Fruit fly (Drosophila melanogaster) whole organism, embryonic: ENCODE results near the gene Pstk.
A peak's percentile ranks its signal among the peaks of the same experiment; 100 is the strongest.

Source experiments
- Bgb ChIP-seq: fragments of 200-800 bp; sonication (Bioruptor generic); IDR thresholded peaks from 2 replicates; pipeline ENCODE4 v1.3.6; 2022; ENCODE audit warnings: missing biosample characterization, missing genetic modification characterization; ENCODE audit not compliant: partially characterized antibody
- CG10979 ChIP-seq: fragments of 200-800 bp; sonication (Bioruptor generic); optimal IDR thresholded peaks from 2 replicates; lab custom pipeline; 2018; ENCODE audit warnings: missing biosample characterization, mild to moderate bottlenecking, missing genetic modification characterization, moderate library complexity
- CG11504 ChIP-seq: fragments of 200-800 bp; sonication (Bioruptor generic); optimal IDR thresholded peaks from 3 replicates; lab custom pipeline; 2019; ENCODE audit warnings: missing biosample characterization, mild to moderate bottlenecking, missing genetic modification characterization, moderate library complexity
- CG12219 ChIP-seq: fragments of 200-800 bp; sonication (Bioruptor generic); optimal IDR thresholded peaks from 3 replicates; lab custom pipeline; 2018; ENCODE audit warnings: missing biosample characterization, mild to moderate bottlenecking, missing genetic modification characterization
- CG1233 ChIP-seq: fragments of 200-800 bp; sonication (Bioruptor generic); optimal IDR thresholded peaks from 4 replicates; lab custom pipeline; 2018; ENCODE audit warnings: missing biosample characterization, mild to moderate bottlenecking, missing genetic modification characterization
- CG12391 ChIP-seq: fragments of 200-800 bp; sonication (Bioruptor generic); optimal IDR thresholded peaks from 3 replicates; lab custom pipeline; 2018; ENCODE audit warnings: missing biosample characterization, mild to moderate bottlenecking, missing genetic modification characterization, moderate library complexity
- CG12659 ChIP-seq: fragments of 200-800 bp; sonication (Bioruptor generic); optimal IDR thresholded peaks from 3 replicates; lab custom pipeline; 2017; ENCODE audit warnings: mild to moderate bottlenecking, missing biosample characterization, missing genetic modification reagents, missing genetic modification characterization
- CG13624 ChIP-seq: fragments of 200-800 bp; sonication (Bioruptor generic); optimal IDR thresholded peaks from 2 replicates; lab custom pipeline; 2016; ENCODE audit warnings: missing biosample characterization, missing genetic modification characterization
- CG17829 ChIP-seq: fragments of 200-800 bp; optimal IDR thresholded peaks from 2 replicates; lab custom pipeline; 2019; ENCODE audit warnings: missing biosample characterization, mild to moderate bottlenecking, missing genetic modification characterization, moderate library complexity
- CG18262 ChIP-seq: fragments of 200-800 bp; optimal IDR thresholded peaks from 3 replicates; lab custom pipeline; 2019; ENCODE audit warnings: missing biosample characterization, mild to moderate bottlenecking, missing genetic modification characterization, moderate library complexity
- CG2120 ChIP-seq: fragments of 200-800 bp; sonication (Bioruptor generic); optimal IDR thresholded peaks from 3 replicates; lab custom pipeline; 2016; ENCODE audit warnings: missing biosample characterization, missing genetic modification characterization
- CG2199 ChIP-seq: fragments of 200-800 bp; sonication (Bioruptor generic); IDR thresholded peaks from 3 replicates; pipeline ENCODE4 v1.3.6; 2022; ENCODE audit warnings: missing biosample characterization, missing genetic modification characterization
- CG30431 ChIP-seq: fragments of 200-800 bp; sonication (Bioruptor generic); optimal IDR thresholded peaks from 2 replicates; lab custom pipeline; 2017; ENCODE audit warnings: missing biosample characterization, missing genetic modification characterization
- CG33213 ChIP-seq: fragments of 200-800 bp; sonication (Bioruptor generic); optimal IDR thresholded peaks from 3 replicates; lab custom pipeline; 2016; ENCODE audit warnings: missing biosample characterization, missing genetic modification characterization
- CG3995 ChIP-seq: fragments of 200-800 bp; sonication (Bioruptor generic); optimal IDR thresholded peaks from 3 replicates; lab custom pipeline; 2016; ENCODE audit warnings: missing biosample characterization, missing genetic modification characterization
- CG42726 ChIP-seq: fragments of 200-800 bp; sonication (Bioruptor generic); IDR thresholded peaks from 2 replicates; pipeline ENCODE4 v1.3.6; 2022; ENCODE audit warnings: missing biosample characterization, missing genetic modification characterization; ENCODE audit not compliant: partially characterized antibody
- CG6791 ChIP-seq: fragments of 200-800 bp; sonication (Bioruptor generic); IDR thresholded peaks from 3 replicates; pipeline ENCODE4 v1.3.6; 2022; ENCODE audit warnings: missing biosample characterization, missing genetic modification characterization; ENCODE audit not compliant: partially characterized antibody
- CG7963 ChIP-seq: fragments of 200-800 bp; sonication (Bioruptor generic); IDR thresholded peaks from 3 replicates; pipeline ENCODE4 v1.3.6; 2022; ENCODE audit warnings: missing biosample characterization, missing genetic modification characterization; ENCODE audit not compliant: partially characterized antibody
- CG8765 ChIP-seq: fragments of 200-800 bp; sonication (Bioruptor generic); IDR thresholded peaks from 2 replicates; pipeline ENCODE4 v1.3.6; 2022; ENCODE audit warnings: missing biosample characterization, missing genetic modification characterization
- CG8924 ChIP-seq: fragments of 200-800 bp; optimal IDR thresholded peaks from 3 replicates; lab custom pipeline; 2019; ENCODE audit warnings: missing biosample characterization, mild to moderate bottlenecking, missing genetic modification characterization, moderate library complexity
- CG9797 ChIP-seq: fragments of 200-800 bp; sonication (Bioruptor generic); optimal IDR thresholded peaks from 3 replicates; lab custom pipeline; 2018; ENCODE audit warnings: missing biosample characterization, mild to moderate bottlenecking, missing genetic modification characterization
- CG9876 ChIP-seq: fragments of 200-800 bp; sonication (Bioruptor generic); optimal IDR thresholded peaks from 2 replicates; lab custom pipeline; 2016; ENCODE audit warnings: missing biosample characterization, missing genetic modification characterization
- Dll ChIP-seq: fragments of 200-800 bp; sonication (Bioruptor generic); IDR thresholded peaks from 4 replicates; pipeline ENCODE4 v1.3.6; 2022; ENCODE audit warnings: missing biosample characterization, missing genetic modification characterization; ENCODE audit not compliant: partially characterized antibody
- ERR ChIP-seq: fragments of 200-800 bp; sonication (Bioruptor generic); optimal IDR thresholded peaks from 2 replicates; lab custom pipeline; 2016; ENCODE audit warnings: missing biosample characterization, missing genetic modification characterization
- Gug ChIP-seq: fragments of 200-800 bp; sonication (Bioruptor generic); IDR thresholded peaks from 4 replicates; pipeline ENCODE4 v1.3.6; 2022; ENCODE audit warnings: missing biosample characterization, missing genetic modification characterization
- HLH4C ChIP-seq: fragments of 200-800 bp; sonication (Bioruptor generic); IDR thresholded peaks from 3 replicates; pipeline ENCODE4 v1.3.6; 2022; ENCODE audit warnings: missing biosample characterization, missing genetic modification characterization; ENCODE audit not compliant: partially characterized antibody
- Myb ChIP-seq: fragments of 200-800 bp; sonication (Bioruptor generic); optimal IDR thresholded peaks from 2 replicates; lab custom pipeline; 2016; ENCODE audit warnings: missing biosample characterization, missing genetic modification characterization
- Rfx ChIP-seq: fragments of 200-800 bp; sonication (Bioruptor generic); IDR thresholded peaks from 2 replicates; pipeline ENCODE4 v1.3.6; 2022; ENCODE audit warnings: missing biosample characterization, missing genetic modification characterization
- Sin3A ChIP-seq: fragments of >200 bp; optimal IDR thresholded peaks from 2 replicates; lab custom pipeline; 2018
- Xrp1 ChIP-seq: fragments of 200-800 bp; sonication (Bioruptor generic); IDR thresholded peaks from 2 replicates; pipeline ENCODE4 v1.3.6; 2022; ENCODE audit warnings: missing biosample characterization, missing genetic modification characterization
- bbx ChIP-seq: fragments of 200-800 bp; sonication (Bioruptor generic); IDR thresholded peaks from 2 replicates; pipeline ENCODE4 v1.3.6; 2022; ENCODE audit warnings: missing biosample characterization, missing genetic modification characterization; ENCODE audit not compliant: partially characterized antibody
- cg ChIP-seq: fragments of 200-800 bp; sonication (Bioruptor generic); optimal IDR thresholded peaks from 3 replicates; lab custom pipeline; 2019; ENCODE audit warnings: missing biosample characterization, mild to moderate bottlenecking, missing genetic modification characterization, moderate library complexity
- crp ChIP-seq, 2 experiments: fragments of 200-800 bp; sonication (Bioruptor generic); optimal IDR thresholded peaks; 2 replicates in 1 of 2; 3 replicates in 1 of 2; lab custom pipeline; 2017; ENCODE audit warnings: missing biosample characterization in 2 of 2, missing genetic modification characterization in 2 of 2, mild to moderate bottlenecking in 1 of 2, moderate library complexity in 1 of 2
- dan ChIP-seq: fragments of 200-800 bp; sonication (Bioruptor generic); IDR thresholded peaks from 2 replicates; pipeline ENCODE4 v1.3.6; 2022; ENCODE audit warnings: missing biosample characterization, missing genetic modification characterization
- dati ChIP-seq: fragments of 200-800 bp; sonication (Bioruptor generic); IDR thresholded peaks from 2 replicates; pipeline ENCODE4 v1.3.6; 2022; ENCODE audit warnings: missing biosample characterization, missing genetic modification characterization
- dmrt11E ChIP-seq: fragments of 200-800 bp; sonication (Bioruptor generic); optimal IDR thresholded peaks from 3 replicates; lab custom pipeline; 2018; ENCODE audit warnings: missing biosample characterization, mild to moderate bottlenecking, missing genetic modification characterization, moderate library complexity
- fd64A ChIP-seq: fragments of 200-800 bp; sonication (Bioruptor generic); optimal IDR thresholded peaks from 3 replicates; lab custom pipeline; 2018; ENCODE audit warnings: missing biosample characterization, mild to moderate bottlenecking, missing genetic modification characterization
- gro ChIP-seq: fragments of 200-800 bp; sonication (Bioruptor generic); optimal IDR thresholded peaks from 2 replicates; lab custom pipeline; 2016; ENCODE audit warnings: missing biosample characterization, missing genetic modification characterization
- inv ChIP-seq: fragments of 200-800 bp; sonication (Bioruptor generic); IDR thresholded peaks from 2 replicates; pipeline ENCODE4 v1.3.6; 2022; ENCODE audit warnings: missing biosample characterization, missing genetic modification characterization; ENCODE audit not compliant: partially characterized antibody
- kni ChIP-seq: fragments of 200-800 bp; sonication (Bioruptor generic); optimal IDR thresholded peaks from 3 replicates; lab custom pipeline; 2017; ENCODE audit warnings: mild to moderate bottlenecking, missing biosample characterization, missing genetic modification reagents, missing genetic modification characterization
- knrl ChIP-seq: fragments of 200-800 bp; sonication (Bioruptor generic); IDR thresholded peaks from 3 replicates; pipeline ENCODE4 v1.3.6; 2022; ENCODE audit warnings: missing biosample characterization, missing genetic modification characterization; ENCODE audit not compliant: partially characterized antibody
- lilli ChIP-seq: fragments of 200-800 bp; sonication (Bioruptor generic); optimal IDR thresholded peaks from 3 replicates; lab custom pipeline; 2016; ENCODE audit warnings: missing biosample characterization, missing genetic modification characterization
- nerfin-2 ChIP-seq: fragments of 200-800 bp; sonication (Bioruptor generic); IDR thresholded peaks from 2 replicates; pipeline ENCODE4 v1.3.6; 2022; ENCODE audit warnings: missing biosample characterization, missing genetic modification characterization; ENCODE audit not compliant: partially characterized antibody
- phol ChIP-seq: fragments of 200-800 bp; sonication (Bioruptor generic); optimal IDR thresholded peaks from 3 replicates; lab custom pipeline; 2018; ENCODE audit warnings: missing biosample characterization, mild to moderate bottlenecking, missing genetic modification characterization, moderate library complexity
- shn ChIP-seq: fragments of 200-800 bp; sonication (Bioruptor generic); optimal IDR thresholded peaks from 3 replicates; lab custom pipeline; 2016; ENCODE audit warnings: missing biosample characterization, missing genetic modification characterization
- sqz ChIP-seq: fragments of 200-800 bp; sonication (Bioruptor generic); optimal IDR thresholded peaks from 3 replicates; lab custom pipeline; 2018; ENCODE audit warnings: missing biosample characterization, mild to moderate bottlenecking, missing genetic modification characterization
- sug ChIP-seq: fragments of 200-800 bp; optimal IDR thresholded peaks from 2 replicates; lab custom pipeline; 2019; ENCODE audit warnings: missing biosample characterization, mild to moderate bottlenecking, missing genetic modification characterization, moderate library complexity
- trem ChIP-seq: fragments of 200-800 bp; optimal IDR thresholded peaks from 3 replicates; lab custom pipeline; 2019; ENCODE audit warnings: missing biosample characterization, mild to moderate bottlenecking, missing genetic modification characterization, moderate library complexity
- vnd ChIP-seq: fragments of 200-800 bp; sonication (Bioruptor generic); IDR thresholded peaks from 3 replicates; pipeline ENCODE4 v1.3.6; 2022; ENCODE audit warnings: missing biosample characterization, missing genetic modification characterization; ENCODE audit not compliant: partially characterized antibody
- zfh2 ChIP-seq: fragments of 200-800 bp; sonication (Bioruptor generic); optimal IDR thresholded peaks from 2 replicates; lab custom pipeline; 2016; ENCODE audit warnings: missing biosample characterization, missing genetic modification characterization

Gene Pstk

DNA sequence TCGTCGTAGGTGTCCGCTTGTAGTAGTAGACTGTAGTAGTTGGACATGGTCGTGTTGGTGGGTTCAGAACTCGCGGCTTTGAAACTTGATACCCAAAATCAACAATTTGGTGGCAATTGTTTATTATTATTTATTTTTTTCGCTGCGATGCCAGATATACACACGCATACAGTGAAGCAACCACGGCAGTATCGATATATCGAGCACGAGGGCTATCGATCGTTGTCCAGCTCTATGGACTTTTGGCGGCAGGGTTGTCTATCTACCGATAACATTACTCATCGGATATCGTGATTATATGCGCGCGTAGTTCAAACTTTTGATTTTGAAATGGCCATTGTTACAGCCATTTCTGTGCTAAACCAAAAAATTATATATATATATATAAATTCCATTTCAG, 16.7 kb downstream of the Pstk start, which contains the start of gene CG14220 (continued):
- peak; percentile 10 for TF ChIP-seq CG11504 (tag; lab: Kevin White, UChicago)
- TF ChIP-seq CG2120 (GFP tag; lab: Kevin White, UChicago) = peak; percentile 7
- peak; percentile 97 for TF ChIP-seq CG6791 (GFP tag; lab: Robert Waterston, UW)
- TF ChIP-seq Rfx (GFP tag; lab: Robert Waterston, UW) = peak; percentile 7; the same call in 1 of the 2 replicates
- TF ChIP-seq Dll (GFP tag; lab: Robert Waterston, UW) = peak; percentile 87
- TF ChIP-seq HLH4C = peak; percentile 96
- no peak for TF ChIP-seq Gug (GFP tag; lab: Robert Waterston, UW)
- TF ChIP-seq kni (GFP tag; lab: Kevin White, UChicago) = no peak
- peak; percentile 0 for TF ChIP-seq dmrt11E
- TF ChIP-seq CG1233 (GFP tag; lab: Kevin White, UChicago) = no peak
- peak; percentile 6 for TF ChIP-seq Myb
- peak; percentile 97 for TF ChIP-seq Bgb (GFP tag; lab: Robert Waterston, UW)
- peak in 1 of 2 experiments; percentile 35 for TF ChIP-seq crp (GFP tag; optimal IDR thresholded peaks at IDR 0.05; lab: Kevin White, UChicago)
- peak; percentile 11 for TF ChIP-seq gro
- peak; percentile 22 for TF ChIP-seq CG3995 (GFP tag; lab: Kevin White, UChicago)
- no peak for TF ChIP-seq CG9876 (GFP tag; lab: Kevin White, UChicago)
- TF ChIP-seq CG18262 (tag; lab: Kevin White, UChicago) = peak; percentile 7
- TF ChIP-seq CG12659 (GFP tag; lab: Kevin White, UChicago) = peak; percentile 44
- peak; percentile 31 for TF ChIP-seq phol
- peak; percentile 37 for TF ChIP-seq CG17829 (tag; lab: Kevin White, UChicago)
- TF ChIP-seq CG12391 (tag; lab: Kevin White, UChicago) = peak; percentile 19
- TF ChIP-seq CG8924 = peak; percentile 22
- no peak for TF ChIP-seq CG10979 (tag; lab: Kevin White, UChicago)
- TF ChIP-seq CG2199 (GFP tag; lab: Robert Waterston, UW) = no peak
- TF ChIP-seq CG12219 (GFP tag; lab: Kevin White, UChicago) = no peak
- TF ChIP-seq CG8765 (GFP tag; lab: Robert Waterston, UW) = no peak
- TF ChIP-seq Sin3A (lab: Kevin White, UChicago) = peak; percentile 17
- TF ChIP-seq Xrp1 (GFP tag; lab: Robert Waterston, UW) = 0 out of 2 replicates have a peak, but pooled peaks have one; percentile 13
- peak; percentile 94 for TF ChIP-seq nerfin-2 (GFP tag; lab: Robert Waterston, UW)
- TF ChIP-seq CG42726 (GFP tag; lab: Robert Waterston, UW) = peak; percentile 90
- peak; percentile 87 for TF ChIP-seq trem (tag; lab: Kevin White, UChicago)
- TF ChIP-seq inv (GFP tag; lab: Robert Waterston, UW) = peak; percentile 87
- TF ChIP-seq dati = no peak
- TF ChIP-seq vnd (GFP tag; lab: Robert Waterston, UW) = peak; percentile 87
- no peak for TF ChIP-seq shn (GFP tag; lab: Kevin White, UChicago)
- peak; percentile 5 for TF ChIP-seq sqz (GFP tag; lab: Kevin White, UChicago)
- no peak for TF ChIP-seq CG30431
- TF ChIP-seq sug = peak; percentile 28
- peak; percentile 17 for TF ChIP-seq lilli (GFP tag; lab: Kevin White, UChicago)
- TF ChIP-seq CG13624 (GFP tag; lab: Kevin White, UChicago) = peak; percentile 7
- TF ChIP-seq CG7963 = peak; percentile 94
- no peak for TF ChIP-seq ERR (GFP tag; lab: Kevin White, UChicago)
- TF ChIP-seq knrl (GFP tag; lab: Robert Waterston, UW) = peak; percentile 87
- peak; percentile 97 for TF ChIP-seq bbx (GFP tag; lab: Robert Waterston, UW)
- TF ChIP-seq CG33213 (GFP tag; lab: Kevin White, UChicago) = peak; percentile 64
- TF ChIP-seq dan (GFP tag; lab: Robert Waterston, UW) = no peak
- peak; percentile 60 for TF ChIP-seq cg (GFP tag; lab: Kevin White, UChicago)
- TF ChIP-seq fd64A (GFP tag; lab: Kevin White, UChicago) = no peak
- TF ChIP-seq zfh2 (GFP tag; lab: Kevin White, UChicago) = no peak
- peak; percentile 39 for TF ChIP-seq CG9797 (GFP tag; lab: Kevin White, UChicago)
